Worm (Caenorhabditis elegans): Measurements from ENCODE around the gene F53F4.17.

Gene F53F4.17

ce11 chrV:13606651-13607242, 18.7 kb downstream of the F53F4.17 start, which contains the start of gene fmo-4:
Gene fmo-4 (minus strand): TSS chrV:13606701.
- TF ChIP-seq ceh-28 (tag; optimal IDR thresholded peaks at IDR 0.05) (no peak), nhr-25 (tag; optimal IDR thresholded peaks at IDR 0.05) (peak; percentile 27), nhr-43 (tag; optimal IDR thresholded peaks at IDR 0.05; ENCODE audit: poor library complexity, severe bottlenecking) (peak; percentile 96)

- TF ChIP-seq nhr-23 (tag; optimal IDR thresholded peaks at IDR 0.05) (peak; percentile 44), nhr-43 (tag; optimal IDR thresholded peaks at IDR 0.05; ENCODE audit: poor library complexity, severe bottlenecking) (peak; percentile 12), fkh-2 (tag; optimal IDR thresholded peaks at IDR 0.05) (no peak)
Measured at ce11 chrV:13608486-13608885, 20.5 kb downstream of the F53F4.17 start.

- TF ChIP-seq sea-2 (GFP tag; optimal IDR thresholded peaks at IDR 0.05) = no peak
- peak; percentile 66 for TF ChIP-seq nhr-23 (tag; optimal IDR thresholded peaks at IDR 0.05)
Measured at ce11 chrV:13609806-13610205, 21.8 kb downstream of the F53F4.17 start.

- TF ChIP-seq pha-4 (tag; optimal IDR thresholded peaks at IDR 0.05) (no peak), hmg-11 (tag; optimal IDR thresholded peaks at IDR 0.05) (no peak), jun-1 (tag; optimal IDR thresholded peaks at IDR 0.05) (no peak), nhr-67 (tag; optimal IDR thresholded peaks at IDR 0.05) (no peak), snpc-4 (tag; optimal IDR thresholded peaks at IDR 0.05) (no peak), ceh-9 (tag; optimal IDR thresholded peaks at IDR 0.05) (no peak), nhr-11 (tag; optimal IDR thresholded peaks at IDR 0.05) (no peak), pqm-1 (tag; optimal IDR thresholded peaks at IDR 0.05) (no peak)
Measured at ce11 chrV:13611782-13612181, 23.8 kb downstream of the F53F4.17 start, which contains the start of gene spig-9. Gene spig-9 (minus strand): TSS chrV:13611882.

- TF ChIP-seq lin-15B (tag; optimal IDR thresholded peaks at IDR 0.05) (no peak), elt-3 (tag; optimal IDR thresholded peaks at IDR 0.05) (no peak), elt-2 (tag; optimal IDR thresholded peaks at IDR 0.05) (no peak), nhr-77 (tag; optimal IDR thresholded peaks at IDR 0.05) (no peak), lin-39 (tag; optimal IDR thresholded peaks at IDR 0.05) (no peak)
Measured at ce11 chrV:13613870-13614269, 25.9 kb downstream of the F53F4.17 start, which contains the start of gene F53F4.7. Gene F53F4.7 (minus strand): TSS chrV:13613970.

ce11 chrV:13619752-13620151, 31.8 kb downstream of the F53F4.17 start, which contains the start of gene srd-11:
Gene srd-11 (minus strand): TSS chrV:13619852.
- TF ChIP-seq fkh-2 (tag; optimal IDR thresholded peaks at IDR 0.05) = no peak
- no peak for TF ChIP-seq ceh-28 (tag; optimal IDR thresholded peaks at IDR 0.05)
- TF ChIP-seq nhr-28 (tag; optimal IDR thresholded peaks at IDR 0.05) = no peak
- no peak for TF ChIP-seq jun-1 (tag; optimal IDR thresholded peaks at IDR 0.05)
- TF ChIP-seq nfya-1 (tag; optimal IDR thresholded peaks at IDR 0.05; ENCODE audit: insufficient read depth) = no peak
- no peak for TF ChIP-seq mml-1 (tag; optimal IDR thresholded peaks at IDR 0.05)
- TF ChIP-seq egl-27 (tag; optimal IDR thresholded peaks at IDR 0.05) = no peak
- TF ChIP-seq lsy-12 (tag; optimal IDR thresholded peaks at IDR 0.05) = no peak
- TF ChIP-seq pqm-1 (tag; optimal IDR thresholded peaks at IDR 0.05) = no peak
- TF ChIP-seq nhr-43 (tag; optimal IDR thresholded peaks at IDR 0.05; ENCODE audit: poor library complexity, severe bottlenecking) = no peak

- TF ChIP-seq ceh-16 (tag; optimal IDR thresholded peaks at IDR 0.05) (no peak), nhr-23 (tag; optimal IDR thresholded peaks at IDR 0.05) (no peak), sea-2 (GFP tag; optimal IDR thresholded peaks at IDR 0.05) (no peak)
Measured at ce11 chrV:13620676-13621075, 32.7 kb downstream of the F53F4.17 start, which contains the start of gene F53F4.15. Gene F53F4.15 (plus strand): TSS chrV:13620976.

ce11 chrV:13621720-13622119, 33.7 kb downstream of the F53F4.17 start, which contains the start of gene F53F4.16:
Gene F53F4.16 (minus strand): TSS chrV:13621820.
- TF ChIP-seq nfya-1 (tag; optimal IDR thresholded peaks at IDR 0.05; ENCODE audit: insufficient read depth) (no peak), sea-2 (GFP tag; optimal IDR thresholded peaks at IDR 0.05) (no peak), nhr-67 (tag; optimal IDR thresholded peaks at IDR 0.05) (no peak), lsy-12 (tag; optimal IDR thresholded peaks at IDR 0.05) (no peak), eor-1 (tag; optimal IDR thresholded peaks at IDR 0.05) (no peak), mdl-1 (tag; optimal IDR thresholded peaks at IDR 0.05) (no peak), nhr-25 (tag; optimal IDR thresholded peaks at IDR 0.05) (no peak), ceh-16 (tag; optimal IDR thresholded peaks at IDR 0.05) (no peak), lin-39 (tag; optimal IDR thresholded peaks at IDR 0.05) (no peak), ZK546.5 (tag; optimal IDR thresholded peaks at IDR 0.05) (no peak), nhr-23 (tag; optimal IDR thresholded peaks at IDR 0.05) (no peak), hmg-11 (tag; optimal IDR thresholded peaks at IDR 0.05) (no peak), nhr-76 (tag; optimal IDR thresholded peaks at IDR 0.05) (no peak), unc-62 (GFP tag; optimal IDR thresholded peaks at IDR 0.05) (no peak), nhr-77 (tag; optimal IDR thresholded peaks at IDR 0.05) (no peak), lin-15B (tag; optimal IDR thresholded peaks at IDR 0.05) (no peak), elt-3 (tag; optimal IDR thresholded peaks at IDR 0.05) (no peak)

Measured in whole organism, L3 larva.